Fruit fly (Drosophila melanogaster) whole organism, wandering third instar larva: ENCODE results near the gene CG5863.

Source experiments
- CG32264 ChIP-seq: fragments of 200-800 bp; sonication (Bioruptor generic); optimal IDR thresholded peaks from 2 replicates; lab custom pipeline; 2016; ENCODE audit warnings: missing biosample characterization, missing genetic modification characterization
- CrebA ChIP-seq: fragments of 200-800 bp; sonication (Bioruptor generic); optimal IDR thresholded peaks from 2 replicates; lab custom pipeline; 2016; ENCODE audit warnings: missing biosample characterization, mild to moderate bottlenecking, missing genetic modification characterization, borderline replicate concordance
- GATAd ChIP-seq: sonication (Bioruptor generic); optimal IDR thresholded peaks from 2 replicates; lab custom pipeline; 2016; ENCODE audit warnings: missing biosample characterization, missing genetic modification characterization
- HLH106 ChIP-seq: fragments of 200-800 bp; optimal IDR thresholded peaks from 3 replicates; lab custom pipeline; 2019; ENCODE audit warnings: missing biosample characterization, mild to moderate bottlenecking, missing genetic modification characterization, moderate library complexity
- Hnf4 ChIP-seq: fragments of 200-800 bp; sonication (Bioruptor generic); optimal IDR thresholded peaks from 2 replicates; lab custom pipeline; 2016; ENCODE audit warnings: missing biosample characterization, mild to moderate bottlenecking, missing genetic modification characterization
- Hr78 ChIP-seq: fragments of >200 bp; optimal IDR thresholded peaks from 2 replicates; lab custom pipeline; 2017; ENCODE audit warnings: missing biosample characterization, missing genetic modification characterization
- Hr83 ChIP-seq: fragments of 200-300 bp; sonication (Bioruptor generic); optimal IDR thresholded peaks from 2 replicates; lab custom pipeline; 2016; ENCODE audit warnings: missing biosample characterization, mild to moderate bottlenecking, missing genetic modification characterization, moderate library complexity; ENCODE audit not compliant: poor library complexity, severe bottlenecking
- Jra ChIP-seq: sonication (Bioruptor generic); optimal IDR thresholded peaks from 2 replicates; lab custom pipeline; 2016; ENCODE audit warnings: missing biosample characterization, missing genetic modification characterization
- Mio ChIP-seq: sonication (Bioruptor generic); optimal IDR thresholded peaks from 2 replicates; lab custom pipeline; 2016; ENCODE audit warnings: missing biosample characterization, missing genetic modification characterization
- Myc ChIP-seq: fragments of >200 bp; optimal IDR thresholded peaks from 2 replicates; lab custom pipeline; 2017
- N ChIP-seq: fragments of >200 bp; optimal IDR thresholded peaks from 2 replicates; lab custom pipeline; 2018; ENCODE audit warnings: missing biosample characterization, missing external identifiers, missing genetic modification characterization
- OdsH ChIP-seq: fragments of 200-800 bp; sonication (Bioruptor generic); optimal IDR thresholded peaks from 2 replicates; lab custom pipeline; 2016; ENCODE audit warnings: missing biosample characterization, mild to moderate bottlenecking, missing genetic modification characterization
- Rel ChIP-seq, 2 experiments: fragments of 200-800 bp; sonication (Bioruptor generic) in 1 of 2; optimal IDR thresholded peaks; 2 replicates in 1 of 2; 3 replicates in 1 of 2; lab custom pipeline; 2016 to 2019; ENCODE audit warnings: mild to moderate bottlenecking in 2 of 2, missing biosample characterization in 2 of 2, missing genetic modification characterization in 2 of 2, moderate library complexity in 1 of 2
- Sp1 ChIP-seq: fragments of 200-800 bp; sonication (Bioruptor generic); optimal IDR thresholded peaks from 3 replicates; lab custom pipeline; 2019; ENCODE audit warnings: missing biosample characterization, mild to moderate bottlenecking, missing genetic modification characterization, moderate library complexity
- Vsx2 ChIP-seq: fragments of 200-300, 225-300 bp; sonication (Bioruptor generic); optimal IDR thresholded peaks from 2 replicates; lab custom pipeline; 2018; ENCODE audit warnings: missing biosample characterization, missing genetic modification characterization; ENCODE audit not compliant: partially characterized antibody
- br ChIP-seq: fragments of 200-800 bp; sonication (Bioruptor generic); optimal IDR thresholded peaks from 2 replicates; lab custom pipeline; 2016; ENCODE audit warnings: missing biosample characterization, missing genetic modification characterization
- brk ChIP-seq: fragments of 200-800 bp; sonication (Bioruptor generic); optimal IDR thresholded peaks from 2 replicates; lab custom pipeline; 2016; ENCODE audit warnings: missing biosample characterization, mild to moderate bottlenecking, missing genetic modification characterization
- dl ChIP-seq, 2 experiments: fragments of 175-275, 200-275 bp in 1 of 2; fragments of 200-275 bp in 1 of 2; sonication (Bioruptor generic); optimal IDR thresholded peaks; lab custom pipeline; 2018; ENCODE audit warnings: mild to moderate bottlenecking in 2 of 2, missing biosample characterization in 2 of 2, missing genetic modification characterization in 2 of 2, moderate library complexity in 2 of 2; ENCODE audit not compliant: partially characterized antibody in 2 of 2, insufficient read depth in 1 of 2
- dmrt93B ChIP-seq: fragments of 200-800 bp; sonication (Bioruptor generic); optimal IDR thresholded peaks from 2 replicates; lab custom pipeline; 2018; ENCODE audit warnings: missing biosample characterization, mild to moderate bottlenecking, missing genetic modification characterization
- dsf ChIP-seq: sonication (Bioruptor generic); optimal IDR thresholded peaks from 2 replicates; lab custom pipeline; 2016; ENCODE audit warnings: missing biosample characterization, missing genetic modification characterization, borderline replicate concordance
- ey ChIP-seq: fragments of 200-800 bp; sonication (Bioruptor generic); optimal IDR thresholded peaks from 2 replicates; lab custom pipeline; 2016; ENCODE audit warnings: missing biosample characterization, missing genetic modification characterization
- foxo ChIP-seq, 2 experiments: fragments of 200-800 bp; sonication (Bioruptor generic); optimal IDR thresholded peaks; 2 replicates in 1 of 2; 3 replicates in 1 of 2; lab custom pipeline; 2016 to 2017; ENCODE audit warnings: missing biosample characterization in 2 of 2, missing genetic modification characterization in 2 of 2
- fru ChIP-seq: fragments of 200-800 bp; sonication (Bioruptor generic); optimal IDR thresholded peaks from 3 replicates; lab custom pipeline; 2016; ENCODE audit warnings: missing biosample characterization, mild to moderate bottlenecking, missing genetic modification characterization
- jim ChIP-seq: fragments of 175-275, 200-325 bp; sonication (Bioruptor generic); optimal IDR thresholded peaks from 2 replicates; lab custom pipeline; 2016; ENCODE audit warnings: missing biosample characterization, mild to moderate bottlenecking, missing genetic modification characterization
- lola ChIP-seq: fragments of >200 bp; optimal IDR thresholded peaks from 2 replicates; lab custom pipeline; 2017; ENCODE audit warnings: missing biosample characterization, missing genetic modification characterization
- pan ChIP-seq: fragments of >200 bp; optimal IDR thresholded peaks from 2 replicates; lab custom pipeline; 2017
- psq ChIP-seq: fragments of 200-800 bp; sonication (Bioruptor generic); optimal IDR thresholded peaks from 3 replicates; lab custom pipeline; 2017; ENCODE audit warnings: missing biosample characterization, mild to moderate bottlenecking, missing genetic modification characterization, moderate library complexity
- rgr ChIP-seq: fragments of 200-800 bp; sonication (Bioruptor generic); optimal IDR thresholded peaks from 3 replicates; lab custom pipeline; 2016; ENCODE audit warnings: missing biosample characterization, mild to moderate bottlenecking, missing genetic modification characterization
- sage ChIP-seq: fragments of 200-800 bp; sonication (Bioruptor generic); optimal IDR thresholded peaks from 2 replicates; lab custom pipeline; 2016; ENCODE audit warnings: missing biosample characterization, mild to moderate bottlenecking, missing genetic modification characterization
- sv ChIP-seq: fragments of 200-800 bp; sonication (Bioruptor generic); optimal IDR thresholded peaks from 3 replicates; lab custom pipeline; 2016; ENCODE audit warnings: missing biosample characterization, missing genetic modification characterization
- tai ChIP-seq: sonication (Bioruptor generic); optimal IDR thresholded peaks from 2 replicates; lab custom pipeline; 2016; ENCODE audit warnings: missing biosample characterization, missing genetic modification characterization
- woc ChIP-seq: sonication (Bioruptor generic); optimal IDR thresholded peaks from 2 replicates; lab custom pipeline; 2016; ENCODE audit warnings: missing biosample characterization, mild to moderate bottlenecking, missing genetic modification characterization

CG5863 gene

dm6 chr3R:17405009-17405408, 5.9 kb upstream of the CG5863 start, which contains the start of gene CG42823:
Gene CG42823, minus strand, starts transcription at chr3R:17405109.
- TF ChIP-seq Mio (GFP tag; lab: Kevin White, UChicago) (no peak), CrebA (no peak), Sp1 (GFP tag; lab: Kevin White, UChicago) (no peak), psq (GFP tag; lab: Kevin White, UChicago) (no peak), Vsx2 (GFP tag; lab: Kevin White, UChicago) (no peak)
- TF ChIP-seq, all 38 proteins: peak for 0

dm6 chr3R:17406411-17406810, 4.5 kb upstream of the CG5863 start, which contains the start of the genes CG42824 and CG42798:
Gene CG42824, minus strand, starts transcription at chr3R:17406511.
Gene CG42798, plus strand, starts transcription at chr3R:17406678.
- TF ChIP-seq GATAd (GFP tag; lab: Kevin White, UChicago) (no peak), tai (GFP tag; lab: Kevin White, UChicago) (no peak), Hnf4 (no peak), sv (GFP tag; lab: Kevin White, UChicago) (no peak), Hr78 (GFP tag; lab: Kevin White, UChicago) (no peak), lola (GFP tag; lab: Kevin White, UChicago) (no peak), dsf (no peak), Sp1 (GFP tag; lab: Kevin White, UChicago) (no peak), foxo (GFP tag; optimal IDR thresholded peaks at IDR 0.05; lab: Kevin White, UChicago) (no peak), br (GFP tag; lab: Kevin White, UChicago) (no peak)

DNA sequence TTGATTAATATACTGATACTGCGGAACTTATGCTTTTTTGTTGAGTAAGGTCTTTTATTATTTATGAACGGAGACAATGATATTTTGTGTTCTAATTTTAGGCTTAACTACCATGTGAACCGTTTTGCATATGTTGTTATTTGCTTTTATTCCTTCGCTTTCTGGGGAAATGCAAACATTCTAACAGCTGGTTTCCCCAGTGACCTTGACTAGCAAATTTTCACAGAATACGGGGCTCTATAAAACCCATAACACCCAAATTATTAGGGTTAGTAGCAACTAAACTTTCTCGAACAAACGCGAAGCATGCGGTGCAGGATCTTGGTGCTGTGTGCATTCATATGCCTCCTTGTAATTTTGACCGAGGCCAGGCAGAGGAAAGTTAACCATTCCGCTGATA, 3.3 kb upstream of the CG5863 start, which contains the start of gene CG17283:
Gene CG17283, plus strand, starts transcription at position 301 of the 400 bp plus-strand sequence.
- no peak for TF ChIP-seq Myc
- TF ChIP-seq rgr (GFP tag; lab: Kevin White, UChicago), result no peak
- no peak for TF ChIP-seq ey (GFP tag; lab: Kevin White, UChicago)
- no peak for TF ChIP-seq sage (GFP tag; lab: Kevin White, UChicago)
- TF ChIP-seq CG32264, result no peak
- TF ChIP-seq Jra (GFP tag; lab: Kevin White, UChicago), result no peak
- TF ChIP-seq dsf, result no peak
- TF ChIP-seq tai (GFP tag; lab: Kevin White, UChicago), result no peak
- TF ChIP-seq Rel (GFP tag; optimal IDR thresholded peaks at IDR 0.05; lab: Kevin White, UChicago), result no peak
- TF ChIP-seq Rel (tag; optimal IDR thresholded peaks at IDR 0.05; lab: Kevin White, UChicago), result no peak
- no peak for TF ChIP-seq dl (GFP tag; optimal IDR thresholded peaks at IDR 0.05; lab: Kevin White, UChicago; ENCODE audit: insufficient read depth in 1 of 2, partially characterized antibody in 2 of 2)
- TF ChIP-seq jim, result no peak
- TF ChIP-seq HLH106 (tag; lab: Kevin White, UChicago), result no peak
- no peak for TF ChIP-seq OdsH

- TF ChIP-seq jim (no peak), pan (lab: Kevin White, UChicago) (no peak), tai (GFP tag; lab: Kevin White, UChicago) (no peak), OdsH (no peak), CrebA (no peak), foxo (GFP tag; optimal IDR thresholded peaks at IDR 0.05; lab: Kevin White, UChicago) (no peak), dsf (no peak), woc (no peak), CG32264 (no peak), sv (GFP tag; lab: Kevin White, UChicago) (no peak), Sp1 (GFP tag; lab: Kevin White, UChicago) (no peak), dmrt93B (GFP tag; lab: Kevin White, UChicago) (no peak), Mio (GFP tag; lab: Kevin White, UChicago) (no peak), Vsx2 (GFP tag; lab: Kevin White, UChicago) (no peak), brk (GFP tag; lab: Kevin White, UChicago) (no peak), N (GFP tag; lab: Kevin White, UChicago) (no peak)
- TF ChIP-seq, all 38 proteins: peak for 0
Observed at dm6 chr3R:17409319-17409718, 1.6 kb upstream of the CG5863 start, which contains the start of gene CG5860. Gene CG5860, plus strand, starts transcription at chr3R:17409619.

dm6 chr3R:17412458-17413127, 1.7 kb downstream of the CG5863 start, which contains the start of gene CG42821:
Gene CG42821, plus strand, starts transcription at chr3R:17413077.
- TF ChIP-seq Rel (GFP tag; optimal IDR thresholded peaks at IDR 0.05; lab: Kevin White, UChicago) (no peak), Rel (tag; optimal IDR thresholded peaks at IDR 0.05; lab: Kevin White, UChicago) (no peak), sage (GFP tag; lab: Kevin White, UChicago) (no peak), jim (no peak), rgr (GFP tag; lab: Kevin White, UChicago) (no peak), Jra (GFP tag; lab: Kevin White, UChicago) (no peak), Hr83 (GFP tag; lab: Kevin White, UChicago) (no peak), Hnf4 (no peak), fru (GFP tag; lab: Kevin White, UChicago) (no peak)
